Fruit fly (Drosophila melanogaster) whole organism, pupa: Measurements from ENCODE around the gene CG34049.

Source experiments
- CG14655 ChIP-seq: fragments of 200-800 bp; sonication (Bioruptor generic); optimal IDR thresholded peaks from 3 replicates; lab custom pipeline; 2017; ENCODE audit warnings: mild to moderate bottlenecking, missing biosample characterization, missing genetic modification reagents, missing genetic modification characterization
- CG15710 ChIP-seq: fragments of 200-800 bp; sonication (Bioruptor generic); optimal IDR thresholded peaks from 2 replicates; lab custom pipeline; 2018; ENCODE audit warnings: missing biosample characterization, mild to moderate bottlenecking, missing genetic modification characterization, moderate library complexity
- CG8159 ChIP-seq: fragments of 200-800 bp; sonication (Bioruptor generic); optimal IDR thresholded peaks from 3 replicates; lab custom pipeline; 2018; ENCODE audit warnings: missing biosample characterization, mild to moderate bottlenecking, missing genetic modification characterization, moderate library complexity
- Ets98B ChIP-seq: fragments of 200-800 bp; sonication (Bioruptor generic); IDR thresholded peaks from 2 replicates; pipeline ENCODE4 v1.3.6; 2022; ENCODE audit warnings: missing biosample characterization, missing genetic modification characterization

DNA sequence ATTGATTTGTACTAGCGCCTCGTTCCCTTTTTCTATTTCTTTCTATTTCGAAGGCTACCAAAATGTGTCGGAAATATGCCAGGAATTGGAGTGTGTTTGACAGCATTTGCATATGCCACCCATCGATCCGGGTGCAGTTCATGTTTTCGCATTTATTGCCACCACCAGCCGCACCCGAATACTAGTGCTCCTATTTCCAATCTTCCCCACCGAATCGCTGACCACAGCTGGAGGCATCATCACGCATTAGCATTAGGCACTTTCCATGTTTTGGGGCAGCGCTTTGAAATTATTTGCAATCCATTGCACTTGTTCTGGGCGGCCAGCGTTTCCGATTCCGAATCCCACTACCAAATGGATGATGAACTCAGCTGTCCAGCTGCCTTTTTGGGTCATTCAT, 22.7 kb upstream of the CG34049 start, which contains the start of gene CG42658:
- TF ChIP-seq CG15710 (tag; lab: Kevin White, UChicago) = no peak
- no peak for TF ChIP-seq Ets98B (GFP tag; lab: Robert Waterston, UW)
- TF ChIP-seq CG14655 = no peak
- TF ChIP-seq CG8159 = no peak
